Fruit fly (Drosophila melanogaster): Measurements from ENCODE around the gene vilya.

vilya gene

DNA sequence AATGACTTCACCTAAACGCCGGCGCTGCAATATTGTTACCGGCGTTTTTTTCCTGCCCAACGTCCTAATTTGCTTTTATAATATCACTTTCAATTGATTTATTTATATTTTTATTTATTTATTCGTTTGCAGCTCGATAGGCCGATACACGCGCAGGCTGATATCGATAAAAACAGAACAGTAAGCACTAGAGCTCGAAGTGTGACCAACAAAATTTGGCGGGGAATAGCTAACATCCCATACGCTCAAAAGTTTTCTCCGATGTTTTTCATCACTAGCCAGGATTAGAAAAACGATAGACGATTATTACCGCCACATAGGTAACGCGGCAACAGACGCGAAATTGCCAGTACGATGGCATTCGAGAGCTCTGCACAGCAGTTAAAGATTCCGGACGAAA lies 12.7 kb upstream of the vilya start, which contains the start of the genes CG2685 and CG2694 (continued):
- TF ChIP-seq gfzf (GFP tag; optimal IDR thresholded peaks at IDR 0.05) = peak; percentile 65
- TF ChIP-seq Doc3 (GFP tag; IDR thresholded peaks at IDR 0.05; ENCODE audit: partially characterized antibody) = peak; percentile 64
- peak; percentile 7 for TF ChIP-seq CG2712 (tag; optimal IDR thresholded peaks at IDR 0.05)
- TF ChIP-seq CG15073 (GFP tag; optimal IDR thresholded peaks at IDR 0.05) = no peak
- TF ChIP-seq Ets65A (GFP tag) = peak; percentile 42
- peak; percentile 21; the same call in 1 of the 2 replicates for TF ChIP-seq slbo (GFP tag; IDR thresholded peaks at IDR 0.05)
- TF ChIP-seq sr (GFP tag; IDR thresholded peaks at IDR 0.05) = no peak
- TF ChIP-seq CG1603 (tag; optimal IDR thresholded peaks at IDR 0.05) = peak; percentile 50
- TF ChIP-seq z (GFP tag; IDR thresholded peaks at IDR 0.05) = no peak
- peak; percentile 72 for TF ChIP-seq Scr (GFP tag; IDR thresholded peaks at IDR 0.05; ENCODE audit: partially characterized antibody)
- no peak for TF ChIP-seq CG13775 (GFP tag; optimal IDR thresholded peaks at IDR 0.05)
- TF ChIP-seq Sin3A (optimal IDR thresholded peaks at IDR 0.05) = no peak
- TF ChIP-seq HmgZ (tag; optimal IDR thresholded peaks at IDR 0.05) = peak; percentile 48
- peak; percentile 67; the same call in 3 of the 4 replicates for TF ChIP-seq Dll (GFP tag; IDR thresholded peaks at IDR 0.05; ENCODE audit: partially characterized antibody)
- TF ChIP-seq CG1647 (GFP tag; optimal IDR thresholded peaks at IDR 0.05) = no peak
- TF ChIP-seq vvl (GFP tag; IDR thresholded peaks at IDR 0.05) = 0 out of 2 replicates have a peak, but pooled peaks have one; percentile 27
- TF ChIP-seq CG17361 (GFP tag; IDR thresholded peaks at IDR 0.05) = no peak
- no peak for TF ChIP-seq CrebB (tag; optimal IDR thresholded peaks at IDR 0.05)
- peak; percentile 34 for TF ChIP-seq Ets97D (GFP tag; optimal IDR thresholded peaks at IDR 0.05)
- peak; percentile 54; the same call in 1 of the 2 replicates for TF ChIP-seq CG9932 (GFP tag; IDR thresholded peaks at IDR 0.05)
- no peak for TF ChIP-seq salm (tag; optimal IDR thresholded peaks at IDR 0.05)
- TF ChIP-seq CG3163 (GFP tag; optimal IDR thresholded peaks at IDR 0.05) = no peak
- TF ChIP-seq CG3847 (GFP tag; IDR thresholded peaks at IDR 0.05) = peak; percentile 49; the same call in 1 of the 2 replicates
- TF ChIP-seq crp (GFP tag; optimal IDR thresholded peaks at IDR 0.05) = no peak
- no peak for TF ChIP-seq Dip2 (GFP tag; IDR thresholded peaks at IDR 0.05)
- TF ChIP-seq Dp (GFP tag; optimal IDR thresholded peaks at IDR 0.05) = peak; percentile 70
- TF ChIP-seq mld (GFP tag; IDR thresholded peaks at IDR 0.05; ENCODE audit: partially characterized antibody) = peak; percentile 57; the same call in 2 of the 3 replicates
- no peak for TF ChIP-seq gcm2 (GFP tag; optimal IDR thresholded peaks at IDR 0.05)
- TF ChIP-seq CG31365 (tag; optimal IDR thresholded peaks at IDR 0.05) = no peak
- peak; percentile 79 for TF ChIP-seq bbx (GFP tag; IDR thresholded peaks at IDR 0.05; ENCODE audit: partially characterized antibody)
- TF ChIP-seq pzg (GFP tag; optimal IDR thresholded peaks at IDR 0.05) = peak; percentile 79
- TF ChIP-seq Sry-β (GFP tag; optimal IDR thresholded peaks at IDR 0.05) = peak; percentile 87
- TF ChIP-seq CG2120 (GFP tag; optimal IDR thresholded peaks at IDR 0.05) = peak; percentile 30
- TF ChIP-seq ken (GFP tag; IDR thresholded peaks at IDR 0.05) = no peak
- no peak for TF ChIP-seq ara (GFP tag; IDR thresholded peaks at IDR 0.05)
- peak; percentile 83 for TF ChIP-seq Bgb (GFP tag; IDR thresholded peaks at IDR 0.05; ENCODE audit: partially characterized antibody)
- no peak for TF ChIP-seq CG7987 (GFP tag; optimal IDR thresholded peaks at IDR 0.05)
- no peak for TF ChIP-seq CG9727 (GFP tag; optimal IDR thresholded peaks at IDR 0.05)
- TF ChIP-seq unc-4 (GFP tag; IDR thresholded peaks at IDR 0.05; ENCODE audit: partially characterized antibody) = peak; percentile 75
- no peak for TF ChIP-seq Atf3 (GFP tag; optimal IDR thresholded peaks at IDR 0.05)
- no peak for TF ChIP-seq chif (GFP tag; optimal IDR thresholded peaks at IDR 0.05)
- no peak for TF ChIP-seq bigmax (GFP tag; optimal IDR thresholded peaks at IDR 0.05)
- no peak for TF ChIP-seq CG8944 (GFP tag; optimal IDR thresholded peaks at IDR 0.05)
- TF ChIP-seq HLHmδ (GFP tag; optimal IDR thresholded peaks at IDR 0.05) = no peak
- TF ChIP-seq CG4820 (GFP tag; optimal IDR thresholded peaks at IDR 0.05) = no peak
- no peak for TF ChIP-seq CG1024 (GFP tag; IDR thresholded peaks at IDR 0.05)
- TF ChIP-seq ttk (GFP tag; IDR thresholded peaks at IDR 0.05) = no peak
- no peak for TF ChIP-seq dm (GFP tag; optimal IDR thresholded peaks at IDR 0.05)
- no peak for TF ChIP-seq H2.0 (GFP tag; IDR thresholded peaks at IDR 0.05)
- TF ChIP-seq ap (GFP tag; IDR thresholded peaks at IDR 0.05) = no peak
- no peak for TF ChIP-seq insv (GFP tag; optimal IDR thresholded peaks at IDR 0.05)
